Worm (Caenorhabditis elegans) whole organism, midembryonic: ENCODE data around the gene snf-6.

ENCODE experiments used
- cog-1 ChIP-seq: sonication (generic microtip); optimal IDR thresholded peaks from 2 replicates; lab custom pipeline; 2016; ENCODE audit warnings: missing genetic modification characterization, missing compliant biosample characterization
- flt-1 ChIP-seq: fragments of 200-800 bp; sonication (Bioruptor generic); IDR thresholded peaks from 2 replicates; pipeline ENCODE4 v1.3.6; 2022; ENCODE audit warnings: missing genetic modification characterization, missing compliant biosample characterization
- med-1 ChIP-seq: sonication (generic microtip); optimal IDR thresholded peaks from 2 replicates; lab custom pipeline; 2017; ENCODE audit warnings: missing genetic modification characterization, mild to moderate bottlenecking, missing compliant biosample characterization, antibody characterized with exemption, missing genetic modification reagents; ENCODE audit not compliant: insufficient read depth
- ref-1 ChIP-seq: fragments of 200-800 bp; sonication (Bioruptor generic); conservative IDR thresholded peaks from 2 replicates; pipeline ENCODE4 v1.3.6; 2022; ENCODE audit warnings: missing genetic modification reagents, missing genetic modification characterization, missing compliant biosample characterization
- tab-1 ChIP-seq: fragments of 200-800 bp; sonication (Bioruptor generic); IDR thresholded peaks from 2 replicates; pipeline ENCODE4 v1.3.6; 2022; ENCODE audit warnings: missing genetic modification characterization, missing compliant biosample characterization

ce11 chrIII:1533615-1534014 is 988 bp upstream of the snf-6 start, which contains the start of gene mtg-1:
- TF ChIP-seq ref-1 (GFP tag; lab: Robert Waterston, UW) (no peak), med-1 (GFP tag; lab: Kevin White, UChicago) (no peak), tab-1 (GFP tag; lab: Robert Waterston, UW) (no peak), flt-1 (GFP tag; lab: Robert Waterston, UW) (0 out of 2 replicates have a peak, but pooled peaks have one; percentile 30), cog-1 (tag; lab: Kevin White, UChicago) (no peak)
